Fruit fly (Drosophila melanogaster) whole organism, embryonic: Measurements from ENCODE around the gene CG15530.
A peak's percentile ranks its signal among the peaks of the same experiment; 100 is the strongest.

Experiments
- Atf6 ChIP-seq: fragments of 200-800 bp; sonication (Bioruptor generic); IDR thresholded peaks from 2 replicates; pipeline ENCODE4 v1.3.6; 2022; ENCODE audit warnings: missing biosample characterization, missing genetic modification characterization
- B-H1 ChIP-seq: fragments of 200-800 bp; sonication (Bioruptor generic); IDR thresholded peaks from 3 replicates; pipeline ENCODE4 v1.3.6; 2022; ENCODE audit warnings: missing biosample characterization, missing genetic modification characterization
- Bteb2 ChIP-seq: fragments of 200-800 bp; sonication (Bioruptor generic); optimal IDR thresholded peaks from 2 replicates; lab custom pipeline; 2016; ENCODE audit warnings: missing biosample characterization, missing genetic modification characterization
- CG10209 ChIP-seq: fragments of 200-800 bp; sonication (Bioruptor generic); optimal IDR thresholded peaks from 3 replicates; lab custom pipeline; 2017; ENCODE audit warnings: missing biosample characterization, mild to moderate bottlenecking, missing genetic modification characterization, missing genetic modification reagents
- CG11398 ChIP-seq: fragments of 200-800 bp; sonication (Bioruptor generic); optimal IDR thresholded peaks from 2 replicates; lab custom pipeline; 2016; ENCODE audit warnings: missing biosample characterization, missing genetic modification characterization
- CG12299 ChIP-seq: fragments of 200-800 bp; sonication (Bioruptor generic); optimal IDR thresholded peaks from 2 replicates; lab custom pipeline; 2018; ENCODE audit warnings: missing biosample characterization, mild to moderate bottlenecking, missing genetic modification characterization
- CG1233 ChIP-seq: fragments of 200-800 bp; sonication (Bioruptor generic); optimal IDR thresholded peaks from 4 replicates; lab custom pipeline; 2018; ENCODE audit warnings: missing biosample characterization, mild to moderate bottlenecking, missing genetic modification characterization
- CG12391 ChIP-seq: fragments of 200-800 bp; sonication (Bioruptor generic); optimal IDR thresholded peaks from 3 replicates; lab custom pipeline; 2018; ENCODE audit warnings: missing biosample characterization, mild to moderate bottlenecking, missing genetic modification characterization, moderate library complexity
- CG13123 ChIP-seq: fragments of 200-800 bp; sonication (Bioruptor generic); optimal IDR thresholded peaks from 2 replicates; lab custom pipeline; 2016; ENCODE audit warnings: missing biosample characterization, missing genetic modification characterization
- CG14667 ChIP-seq: fragments of 200-800 bp; sonication (Bioruptor generic); IDR thresholded peaks from 2 replicates; pipeline ENCODE4 v1.3.6; 2022; ENCODE audit warnings: missing biosample characterization, missing genetic modification characterization
- CG15073 ChIP-seq: fragments of 200-800 bp; sonication (Bioruptor generic); optimal IDR thresholded peaks from 2 replicates; lab custom pipeline; 2016; ENCODE audit warnings: missing biosample characterization, missing genetic modification characterization
- CG1602 ChIP-seq: fragments of 200-800 bp; sonication (Bioruptor generic); optimal IDR thresholded peaks from 3 replicates; lab custom pipeline; 2016; ENCODE audit warnings: missing biosample characterization, missing genetic modification characterization
- CG31224 ChIP-seq: fragments of 200-800 bp; sonication (Bioruptor generic); IDR thresholded peaks from 2 replicates; pipeline ENCODE4 v1.3.6; 2022; ENCODE audit warnings: missing biosample characterization, missing genetic modification characterization
- CG31388 ChIP-seq: fragments of 200-800 bp; sonication (Bioruptor generic); optimal IDR thresholded peaks from 2 replicates; lab custom pipeline; 2016; ENCODE audit warnings: missing biosample characterization, missing genetic modification characterization
- CG34224 ChIP-seq: fragments of 200-800 bp; sonication (Bioruptor generic); IDR thresholded peaks from 3 replicates; pipeline ENCODE4 v1.3.6; 2022; ENCODE audit warnings: missing biosample characterization, missing genetic modification characterization; ENCODE audit not compliant: partially characterized antibody
- CG4404 ChIP-seq: fragments of 200-800 bp; sonication (Bioruptor generic); IDR thresholded peaks from 2 replicates; pipeline ENCODE4 v1.3.6; 2022; ENCODE audit warnings: missing biosample characterization, missing genetic modification characterization
- CG5245 ChIP-seq: fragments of 200-800 bp; sonication (Bioruptor generic); optimal IDR thresholded peaks from 3 replicates; lab custom pipeline; 2016; ENCODE audit warnings: missing biosample characterization, missing genetic modification characterization
- CG6791 ChIP-seq: fragments of 200-800 bp; sonication (Bioruptor generic); IDR thresholded peaks from 3 replicates; pipeline ENCODE4 v1.3.6; 2022; ENCODE audit warnings: missing biosample characterization, missing genetic modification characterization; ENCODE audit not compliant: partially characterized antibody
- CG8089 ChIP-seq: fragments of 200-800 bp; sonication (Bioruptor generic); optimal IDR thresholded peaks from 3 replicates; lab custom pipeline; 2016; ENCODE audit warnings: missing biosample characterization, missing genetic modification characterization
- CG8388 ChIP-seq: fragments of 200-800 bp; sonication (Bioruptor generic); optimal IDR thresholded peaks from 2 replicates; lab custom pipeline; 2019; ENCODE audit warnings: missing biosample characterization, mild to moderate bottlenecking, missing genetic modification characterization, moderate library complexity
- Dp ChIP-seq: fragments of 200-800 bp; sonication (Bioruptor generic); optimal IDR thresholded peaks from 2 replicates; lab custom pipeline; 2018; ENCODE audit warnings: missing biosample characterization, mild to moderate bottlenecking, missing genetic modification characterization, moderate library complexity
- Drgx ChIP-seq: fragments of 200-800 bp; sonication (Bioruptor generic); IDR thresholded peaks from 2 replicates; pipeline ENCODE4 v1.3.6; 2022; ENCODE audit warnings: missing biosample characterization, missing genetic modification characterization
- H15 ChIP-seq: fragments of 200-800 bp; sonication (Bioruptor generic); IDR thresholded peaks from 3 replicates; pipeline ENCODE4 v1.3.6; 2022; ENCODE audit warnings: missing biosample characterization, missing genetic modification characterization
- Hr51 ChIP-seq, 2 experiments: fragments of 200-800 bp; sonication (Bioruptor generic); optimal IDR thresholded peaks; 2 replicates in 1 of 2; 3 replicates in 1 of 2; lab custom pipeline; 2016 to 2018; ENCODE audit warnings: missing biosample characterization in 2 of 2, missing genetic modification characterization in 2 of 2, mild to moderate bottlenecking in 1 of 2, moderate library complexity in 1 of 2
- Jarid2 ChIP-seq: fragments of 200-800 bp; sonication (Bioruptor generic); optimal IDR thresholded peaks from 3 replicates; lab custom pipeline; 2017; ENCODE audit warnings: mild to moderate bottlenecking, missing biosample characterization, missing genetic modification reagents, missing genetic modification characterization
- Myb ChIP-seq: fragments of 200-800 bp; sonication (Bioruptor generic); optimal IDR thresholded peaks from 2 replicates; lab custom pipeline; 2016; ENCODE audit warnings: missing biosample characterization, missing genetic modification characterization
- Neu2 ChIP-seq: fragments of 200-800 bp; sonication (Bioruptor generic); optimal IDR thresholded peaks from 3 replicates; lab custom pipeline; 2016; ENCODE audit warnings: missing biosample characterization, missing genetic modification characterization, borderline replicate concordance
- Ravus ChIP-seq: fragments of 200-800 bp; sonication (Bioruptor generic); IDR thresholded peaks from 2 replicates; pipeline ENCODE4 v1.3.6; 2022; ENCODE audit warnings: missing biosample characterization, missing genetic modification characterization
- croc ChIP-seq: fragments of 200-800 bp; sonication (Bioruptor generic); conservative IDR thresholded peaks from 3 replicates; pipeline ENCODE4 v1.3.6; 2022; ENCODE audit warnings: missing biosample characterization, missing genetic modification characterization
- emc ChIP-seq: fragments of 200-800 bp; sonication (Bioruptor generic); optimal IDR thresholded peaks from 2 replicates; lab custom pipeline; 2016; ENCODE audit warnings: missing biosample characterization, missing genetic modification characterization
- eyg ChIP-seq: fragments of 200-800 bp; sonication (Bioruptor generic); optimal IDR thresholded peaks from 3 replicates; lab custom pipeline; 2016; ENCODE audit warnings: missing biosample characterization, missing genetic modification characterization
- gce ChIP-seq: fragments of 200-800 bp; sonication (Bioruptor generic); IDR thresholded peaks from 3 replicates; pipeline ENCODE4 v1.3.6; 2022; ENCODE audit warnings: missing biosample characterization, missing genetic modification characterization
- gcm2 ChIP-seq: fragments of 200-800 bp; sonication (Bioruptor generic); optimal IDR thresholded peaks from 2 replicates; lab custom pipeline; 2016; ENCODE audit warnings: missing biosample characterization, missing genetic modification characterization
- gem ChIP-seq: fragments of 200-800 bp; sonication (Bioruptor generic); optimal IDR thresholded peaks from 2 replicates; lab custom pipeline; 2019; ENCODE audit warnings: missing biosample characterization, mild to moderate bottlenecking, missing genetic modification characterization, moderate library complexity
- gsb ChIP-seq: fragments of 200-800 bp; sonication (Bioruptor generic); IDR thresholded peaks from 2 replicates; pipeline ENCODE4 v1.3.6; 2022; ENCODE audit warnings: missing biosample characterization, missing genetic modification characterization
- jigr1 ChIP-seq: fragments of 200-800 bp; sonication (Bioruptor generic); IDR thresholded peaks from 3 replicates; pipeline ENCODE4 v1.3.6; 2022; ENCODE audit warnings: missing biosample characterization, missing genetic modification characterization
- jing ChIP-seq: fragments of 200-800 bp; sonication (Bioruptor generic); optimal IDR thresholded peaks from 2 replicates; lab custom pipeline; 2018; ENCODE audit warnings: missing biosample characterization, mild to moderate bottlenecking, missing genetic modification characterization
- kah ChIP-seq: fragments of 200-800 bp; sonication (Bioruptor generic); optimal IDR thresholded peaks from 2 replicates; lab custom pipeline; 2018; ENCODE audit warnings: missing biosample characterization, mild to moderate bottlenecking, missing genetic modification characterization
- lab ChIP-seq: fragments of 200-800 bp; sonication (Bioruptor generic); optimal IDR thresholded peaks from 3 replicates; lab custom pipeline; 2017; ENCODE audit warnings: missing biosample characterization, missing genetic modification characterization, mild to moderate bottlenecking, moderate library complexity, missing genetic modification reagents
- lbe ChIP-seq: fragments of 200-800 bp; sonication (Bioruptor generic); optimal IDR thresholded peaks from 2 replicates; lab custom pipeline; 2016; ENCODE audit warnings: missing biosample characterization, mild to moderate bottlenecking, missing genetic modification characterization
- lilli ChIP-seq: fragments of 200-800 bp; sonication (Bioruptor generic); optimal IDR thresholded peaks from 3 replicates; lab custom pipeline; 2016; ENCODE audit warnings: missing biosample characterization, missing genetic modification characterization
- nau ChIP-seq: fragments of 200-800 bp; sonication (Bioruptor generic); optimal IDR thresholded peaks from 3 replicates; lab custom pipeline; 2017; ENCODE audit warnings: missing biosample characterization, mild to moderate bottlenecking, missing genetic modification characterization, missing genetic modification reagents
- repo ChIP-seq: fragments of 200-800 bp; sonication (Bioruptor generic); optimal IDR thresholded peaks from 2 replicates; lab custom pipeline; 2016; ENCODE audit warnings: missing biosample characterization, missing genetic modification characterization
- row ChIP-seq: fragments of 200-800 bp; sonication (Bioruptor generic); IDR thresholded peaks from 3 replicates; pipeline ENCODE4 v1.3.6; 2022; ENCODE audit warnings: missing biosample characterization, missing genetic modification characterization
- slou ChIP-seq: fragments of 200-800 bp; sonication (Bioruptor generic); optimal IDR thresholded peaks from 3 replicates; lab custom pipeline; 2016; ENCODE audit warnings: missing biosample characterization, missing genetic modification characterization
- so ChIP-seq: fragments of 200-800 bp; sonication (Bioruptor generic); IDR thresholded peaks from 3 replicates; pipeline ENCODE4 v1.3.6; 2022; ENCODE audit warnings: missing biosample characterization, missing genetic modification characterization
- toy ChIP-seq: fragments of 200-800 bp; sonication (Bioruptor generic); IDR thresholded peaks from 2 replicates; pipeline ENCODE4 v1.3.6; 2022; ENCODE audit warnings: missing biosample characterization, missing genetic modification characterization
- unpg ChIP-seq: fragments of 200-800 bp; sonication (Bioruptor generic); optimal IDR thresholded peaks from 3 replicates; lab custom pipeline; 2018; ENCODE audit warnings: missing biosample characterization, mild to moderate bottlenecking, missing genetic modification characterization, moderate library complexity
- zen2 ChIP-seq: fragments of 200-800 bp; sonication (Bioruptor generic); IDR thresholded peaks from 3 replicates; pipeline ENCODE4 v1.3.6; 2022; ENCODE audit warnings: missing biosample characterization, missing genetic modification characterization; ENCODE audit not compliant: partially characterized antibody

CG15530 gene

dm6 chr3R:30203104-30203986 is 25.7 kb downstream of the CG15530 start (continued):
- TF ChIP-seq CG4404 (GFP tag; lab: Robert Waterston, UW): peak; percentile 89
- TF ChIP-seq CG11398 (GFP tag; lab: Kevin White, UChicago): peak; percentile 93
- peak; percentile 77 for TF ChIP-seq toy (GFP tag; lab: Robert Waterston, UW)
- peak; percentile 94 for TF ChIP-seq CG1233 (GFP tag; lab: Kevin White, UChicago)
- TF ChIP-seq B-H1 (GFP tag; lab: Robert Waterston, UW): peak; percentile 84
- TF ChIP-seq Jarid2 (GFP tag; lab: Kevin White, UChicago): peak; percentile 77
- peak; percentile 91 for TF ChIP-seq CG12391
- TF ChIP-seq lilli (GFP tag; lab: Kevin White, UChicago): peak; percentile 96
- TF ChIP-seq Hr51 (GFP tag; optimal IDR thresholded peaks at IDR 0.05; lab: Kevin White, UChicago): peak; percentile 90 to 94
- TF ChIP-seq CG8388 (GFP tag; lab: Kevin White, UChicago): peak; percentile 88
- TF ChIP-seq Ravus: peak; percentile 92
- TF ChIP-seq Neu2 (GFP tag; lab: Kevin White, UChicago): peak; percentile 92
- peak; percentile 97 for TF ChIP-seq nau (GFP tag; lab: Kevin White, UChicago)
- TF ChIP-seq gcm2 (GFP tag; lab: Kevin White, UChicago): peak; percentile 66
- peak; percentile 85 for TF ChIP-seq kah (GFP tag; lab: Kevin White, UChicago)
- peak; percentile 44 for TF ChIP-seq CG15073
- TF ChIP-seq gsb: peak; percentile 85
- TF ChIP-seq so (GFP tag; lab: Robert Waterston, UW): peak; percentile 96
- TF ChIP-seq gem (tag; lab: Kevin White, UChicago): peak; percentile 96
- TF ChIP-seq repo (GFP tag; lab: Kevin White, UChicago): peak; percentile 98
- TF ChIP-seq jing (GFP tag; lab: Kevin White, UChicago): peak; percentile 93
- peak; percentile 98 for TF ChIP-seq lab (GFP tag; lab: Kevin White, UChicago)
- peak; percentile 86 for TF ChIP-seq gce (GFP tag; lab: Robert Waterston, UW)
- peak; percentile 86 for TF ChIP-seq CG8089
- peak; percentile 88 for TF ChIP-seq CG31224 (GFP tag; lab: Robert Waterston, UW)
- peak; percentile 73 for TF ChIP-seq Drgx (GFP tag; lab: Robert Waterston, UW)
- peak; percentile 91 for TF ChIP-seq CG31388 (GFP tag; lab: Kevin White, UChicago)
- peak; percentile 94 for TF ChIP-seq CG10209 (GFP tag; lab: Kevin White, UChicago)
- TF ChIP-seq H15 (GFP tag; lab: Robert Waterston, UW): peak; percentile 79; the same call in 2 of the 3 replicates
- TF ChIP-seq Myb: peak; percentile 89
- peak; percentile 32; the same call in 1 of the 3 replicates for TF ChIP-seq CG34224
- peak; percentile 97 for TF ChIP-seq eyg
- peak; percentile 99 for TF ChIP-seq row (GFP tag; lab: Robert Waterston, UW)
- peak; percentile 98 for TF ChIP-seq Atf6 (GFP tag; lab: Robert Waterston, UW)
- no peak for TF ChIP-seq CG6791 (GFP tag; lab: Robert Waterston, UW)
- TF ChIP-seq lbe: no peak
- TF ChIP-seq CG13123 (GFP tag; lab: Kevin White, UChicago): peak; percentile 77
- peak; percentile 90 for TF ChIP-seq Bteb2
- TF ChIP-seq zen2: no peak
- peak; percentile 92 for TF ChIP-seq jigr1 (GFP tag; lab: Robert Waterston, UW)
- peak; percentile 91 for TF ChIP-seq croc
- TF ChIP-seq CG12299 (tag; lab: Kevin White, UChicago): peak; percentile 82
- TF ChIP-seq emc: peak; percentile 97
- TF ChIP-seq CG14667 (GFP tag; lab: Robert Waterston, UW): peak; percentile 86
- TF ChIP-seq CG5245 (GFP tag; lab: Kevin White, UChicago): peak; percentile 96
- peak; percentile 93 for TF ChIP-seq unpg (GFP tag; lab: Kevin White, UChicago)
- no peak for TF ChIP-seq Dp
- TF ChIP-seq slou (GFP tag; lab: Kevin White, UChicago): peak; percentile 91
- peak; percentile 89 for TF ChIP-seq CG1602 (GFP tag; lab: Kevin White, UChicago)
